Worm (Caenorhabditis elegans) whole organism, young adult: ENCODE data around the gene C44C10.3.

ENCODE experiments used
- B0019.2 ChIP-seq: fragments of 200-800 bp; sonication (Bioruptor generic); conservative IDR thresholded peaks from 2 replicates; pipeline ENCODE4 v1.3.6; 2022; ENCODE audit warnings: missing genetic modification reagents, missing genetic modification characterization, missing compliant biosample characterization
- B0035.1 ChIP-seq: sonication (generic microtip); optimal IDR thresholded peaks from 2 replicates; lab custom pipeline; 2016; ENCODE audit warnings: missing genetic modification characterization, mild to moderate bottlenecking, missing compliant biosample characterization, missing genotype, missing genetic modification reagents
- B0261.1 ChIP-seq: sonication (generic microtip); optimal IDR thresholded peaks from 2 replicates; lab custom pipeline; 2016; ENCODE audit warnings: mild to moderate bottlenecking, missing genetic modification characterization, moderate library complexity, missing compliant biosample characterization
- B0336.3 ChIP-seq: fragments of 200-800 bp; sonication (Bioruptor generic); IDR thresholded peaks from 2 replicates; pipeline ENCODE4 v1.3.6; 2022; ENCODE audit warnings: missing genetic modification characterization, missing compliant biosample characterization
- C17E4.6 ChIP-seq: fragments of 200-800 bp; sonication (Bioruptor generic); IDR thresholded peaks from 2 replicates; pipeline ENCODE4 v1.3.6; 2022; ENCODE audit warnings: missing genetic modification reagents, missing genetic modification characterization, missing compliant biosample characterization
- F33H1.4 ChIP-seq: fragments of 200-800 bp; sonication (Bioruptor generic); IDR thresholded peaks from 2 replicates; pipeline ENCODE4 v1.3.6; 2022; ENCODE audit warnings: missing genetic modification reagents, missing genetic modification characterization, missing compliant biosample characterization
- F39B2.1 ChIP-seq: fragments of 200-800 bp; sonication (Bioruptor generic); IDR thresholded peaks from 2 replicates; pipeline ENCODE4 v1.3.6; 2022; ENCODE audit warnings: missing genetic modification reagents, missing genetic modification characterization, missing compliant biosample characterization
- F52B5.7 ChIP-seq: sonication (generic microtip); optimal IDR thresholded peaks from 2 replicates; lab custom pipeline; 2016; ENCODE audit warnings: mild to moderate bottlenecking, missing genetic modification characterization, missing compliant biosample characterization
- F55B11.4 ChIP-seq: sonication (generic microtip); optimal IDR thresholded peaks from 2 replicates; lab custom pipeline; 2016; ENCODE audit warnings: missing compliant biosample characterization, missing genetic modification characterization, borderline replicate concordance; ENCODE audit not compliant: insufficient read depth
- Y53F4B.3 ChIP-seq: fragments of 200-800 bp; sonication (Bioruptor generic); IDR thresholded peaks from 2 replicates; pipeline ENCODE4 v1.3.6; 2022; ENCODE audit warnings: missing genetic modification reagents, missing genetic modification characterization, missing compliant biosample characterization
- Y79H2A.3 ChIP-seq: fragments of 200-800 bp; sonication (Bioruptor generic); conservative IDR thresholded peaks from 2 replicates; pipeline ENCODE4 v1.3.6; 2022; ENCODE audit warnings: missing genetic modification reagents, missing genetic modification characterization, missing compliant biosample characterization
- Y95B8A.8 ChIP-seq: fragments of 200-800 bp; sonication (Bioruptor generic); IDR thresholded peaks from 2 replicates; pipeline ENCODE4 v1.3.6; 2022; ENCODE audit warnings: missing genetic modification reagents, missing genetic modification characterization, missing compliant biosample characterization
- ZK185.1 ChIP-seq: sonication (generic microtip); optimal IDR thresholded peaks from 2 replicates; lab custom pipeline; 2016; ENCODE audit warnings: mild to moderate bottlenecking, missing genetic modification characterization, missing compliant biosample characterization; ENCODE audit not compliant: poor library complexity, severe bottlenecking
- aptf-2 ChIP-seq: fragments of 200-800 bp; sonication (Bioruptor generic); conservative IDR thresholded peaks from 2 replicates; pipeline ENCODE4 v1.3.6; 2022; ENCODE audit warnings: missing genetic modification reagents, missing genetic modification characterization, missing compliant biosample characterization
- attf-3 ChIP-seq: fragments of 200-800 bp; sonication (Bioruptor generic); conservative IDR thresholded peaks from 2 replicates; pipeline ENCODE4 v1.3.6; 2022; ENCODE audit warnings: missing genetic modification reagents, missing genetic modification characterization, missing compliant biosample characterization
- attf-5 ChIP-seq: fragments of 200-800 bp; sonication (Bioruptor generic); optimal IDR thresholded peaks from 2 replicates; lab custom pipeline; 2018; ENCODE audit warnings: mild to moderate bottlenecking, missing genetic modification characterization, missing compliant biosample characterization
- cebp-1 ChIP-seq, 2 experiments: fragments of 200-800 bp in 1 of 2; sonication (Bioruptor generic) in 1 of 2; sonication (generic microtip) in 1 of 2; IDR thresholded peaks in 1 of 2; optimal IDR thresholded peaks in 1 of 2; 2 replicates each; pipeline versions ENCODE4 v1.3.6 to Lab custom; 2017 to 2022; ENCODE audit warnings: missing compliant biosample characterization in 2 of 2, missing genetic modification characterization in 2 of 2, mild to moderate bottlenecking in 1 of 2, missing genetic modification reagents in 1 of 2, moderate library complexity in 1 of 2
- ceh-27 ChIP-seq: fragments of 200-800 bp; sonication (Bioruptor generic); optimal IDR thresholded peaks from 2 replicates; lab custom pipeline; 2018; ENCODE audit warnings: mild to moderate bottlenecking, missing genetic modification characterization, moderate library complexity, missing compliant biosample characterization
- ceh-40 ChIP-seq: fragments of 200-800 bp; sonication (Bioruptor generic); IDR thresholded peaks from 2 replicates; pipeline ENCODE4 v1.3.6; 2022; ENCODE audit warnings: missing genetic modification characterization, missing compliant biosample characterization
- ceh-58 ChIP-seq: fragments of 200-800 bp; sonication (Bioruptor generic); IDR thresholded peaks from 2 replicates; pipeline ENCODE4 v1.3.6; 2022; ENCODE audit warnings: missing genetic modification characterization, missing compliant biosample characterization
- ceh-79 ChIP-seq: sonication (generic microtip); optimal IDR thresholded peaks from 2 replicates; lab custom pipeline; 2017; ENCODE audit warnings: mild to moderate bottlenecking, missing genetic modification characterization, missing compliant biosample characterization
- ceh-91 ChIP-seq: fragments of 200-800 bp; sonication (Bioruptor generic); IDR thresholded peaks from 2 replicates; pipeline ENCODE4 v1.3.6; 2022; ENCODE audit warnings: missing genetic modification reagents, missing genetic modification characterization, missing compliant biosample characterization
- chd-7 ChIP-seq: sonication (generic microtip); optimal IDR thresholded peaks from 2 replicates; lab custom pipeline; 2016; ENCODE audit warnings: mild to moderate bottlenecking, missing genetic modification characterization, moderate library complexity, missing compliant biosample characterization
- efl-1 ChIP-seq: fragments of 150-350 bp; optimal IDR thresholded peaks from 2 replicates; lab custom pipeline; 2014; ENCODE audit warnings: missing biosample characterization, missing genetic modification reagents, missing genetic modification characterization
- ekl-4 ChIP-seq: fragments of 200-800 bp; sonication (Bioruptor generic); IDR thresholded peaks from 2 replicates; pipeline ENCODE4 v1.3.6; 2022; ENCODE audit warnings: missing genetic modification reagents, missing genetic modification characterization, missing compliant biosample characterization
- hlh-12 ChIP-seq: sonication (generic microtip); optimal IDR thresholded peaks from 2 replicates; lab custom pipeline; 2016; ENCODE audit warnings: missing genetic modification characterization, missing compliant biosample characterization
- hmg-1.2 ChIP-seq: fragments of 200-800 bp; sonication (Bioruptor generic); IDR thresholded peaks from 2 replicates; pipeline ENCODE4 v1.3.6; 2022; ENCODE audit warnings: missing genetic modification reagents, missing genetic modification characterization, missing compliant biosample characterization
- lin-40 ChIP-seq: sonication (generic microtip); optimal IDR thresholded peaks from 2 replicates; lab custom pipeline; 2016; ENCODE audit warnings: missing genetic modification characterization, mild to moderate bottlenecking, missing compliant biosample characterization, missing genotype, missing genetic modification reagents
- lin-54 ChIP-seq: fragments of 200-800 bp; sonication (Bioruptor generic); optimal IDR thresholded peaks from 2 replicates; lab custom pipeline; 2018; ENCODE audit warnings: mild to moderate bottlenecking, missing genetic modification characterization, missing compliant biosample characterization
- lir-1 ChIP-seq: fragments of 200-800 bp; sonication (Bioruptor generic); conservative IDR thresholded peaks from 2 replicates; pipeline ENCODE4 v1.3.6; 2022; ENCODE audit warnings: missing genetic modification reagents, missing genetic modification characterization, missing compliant biosample characterization
- lsl-1 ChIP-seq: fragments of 200-800 bp; sonication (Bioruptor generic); optimal IDR thresholded peaks from 2 replicates; lab custom pipeline; 2018; ENCODE audit warnings: mild to moderate bottlenecking, missing genetic modification characterization, moderate library complexity, missing compliant biosample characterization
- madf-10 ChIP-seq: sonication (generic microtip); optimal IDR thresholded peaks from 2 replicates; lab custom pipeline; 2016; ENCODE audit warnings: mild to moderate bottlenecking, missing genetic modification characterization, missing compliant biosample characterization
- madf-8 ChIP-seq: fragments of 200-800 bp; sonication (Bioruptor generic); conservative IDR thresholded peaks from 2 replicates; pipeline ENCODE4 v1.3.6; 2022; ENCODE audit warnings: missing genetic modification reagents, missing genetic modification characterization, missing compliant biosample characterization
- mxl-1 ChIP-seq: sonication (generic microtip); optimal IDR thresholded peaks from 2 replicates; lab custom pipeline; 2016; ENCODE audit warnings: missing genetic modification characterization, missing compliant biosample characterization
- nhr-80 ChIP-seq: sonication (generic microtip); optimal IDR thresholded peaks from 2 replicates; lab custom pipeline; 2016; ENCODE audit warnings: missing genetic modification characterization, missing compliant biosample characterization
- nhr-90 ChIP-seq: sonication (generic microtip); optimal IDR thresholded peaks from 2 replicates; lab custom pipeline; 2016; ENCODE audit warnings: missing genotype, mild to moderate bottlenecking, missing genetic modification characterization, missing compliant biosample characterization
- repo-1 ChIP-seq: sonication (generic microtip); optimal IDR thresholded peaks from 2 replicates; lab custom pipeline; 2017; ENCODE audit warnings: mild to moderate bottlenecking, missing genetic modification characterization, missing compliant biosample characterization
- tbp1 ChIP-seq: fragments of 200-800 bp; sonication (Bioruptor generic); optimal IDR thresholded peaks from 2 replicates; lab custom pipeline; 2018; ENCODE audit warnings: mild to moderate bottlenecking, missing genetic modification characterization, missing compliant biosample characterization
- unc-130 ChIP-seq: sonication (generic microtip); optimal IDR thresholded peaks from 2 replicates; lab custom pipeline; 2016; ENCODE audit warnings: missing genetic modification reagents, missing genetic modification characterization, missing compliant biosample characterization
- xnd-1 ChIP-seq: sonication (generic microtip); optimal IDR thresholded peaks from 2 replicates; lab custom pipeline; 2016; ENCODE audit warnings: missing genotype, missing genetic modification reagents, missing genetic modification characterization, missing compliant biosample characterization
- ztf-22 ChIP-seq: fragments of 200-800 bp; sonication (Bioruptor generic); optimal IDR thresholded peaks from 2 replicates; lab custom pipeline; 2018; ENCODE audit warnings: mild to moderate bottlenecking, missing genetic modification characterization, moderate library complexity, missing compliant biosample characterization
- ztf-3 ChIP-seq: fragments of 200-800 bp; sonication (Bioruptor generic); optimal IDR thresholded peaks from 2 replicates; lab custom pipeline; 2018; ENCODE audit warnings: mild to moderate bottlenecking, missing genetic modification characterization, missing compliant biosample characterization

Gene C44C10.3

ce11 chrX:11690014-11690591 is 12.2 kb upstream of the C44C10.3 start, which contains the start of the genes C44C10.10 and C44C10.5:
C44C10.10 (plus strand) TSS chrX:11690314.
C44C10.5 (plus strand) TSS chrX:11690541.
- TF ChIP-seq cebp-1 (GFP tag; IDR thresholded peaks at IDR 0.05; lab: Robert Waterston, UW) (no peak), cebp-1 (tag; optimal IDR thresholded peaks at IDR 0.05; lab: Kevin White, UChicago) (no peak), lsl-1 (GFP tag; lab: Kevin White, UChicago) (no peak), aptf-2 (GFP tag; lab: Robert Waterston, UW) (no peak), mxl-1 (no peak), B0035.1 (tag; lab: Kevin White, UChicago) (no peak), nhr-90 (tag; lab: Kevin White, UChicago) (no peak), lir-1 (GFP tag; lab: Robert Waterston, UW) (no peak), B0336.3 (GFP tag; lab: Robert Waterston, UW) (no peak)

DNA sequence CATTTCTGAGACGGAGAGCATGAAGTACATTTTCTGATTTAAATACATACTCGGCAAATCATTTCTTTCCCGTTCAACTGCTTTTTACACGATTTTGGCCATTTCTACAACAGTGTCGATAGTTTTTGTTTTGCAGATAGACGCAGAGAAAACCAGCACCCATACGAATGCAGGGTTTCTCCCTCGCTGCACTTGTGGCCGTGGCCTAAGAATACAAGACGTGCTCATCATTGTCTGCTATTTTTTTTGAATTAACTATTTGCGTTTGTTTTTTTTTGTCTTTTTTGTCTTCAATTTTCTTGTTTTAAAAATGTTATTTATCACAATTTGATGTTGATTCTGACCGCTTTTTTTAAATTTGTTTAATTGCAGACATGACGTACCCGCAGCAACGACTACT is 9.2 kb upstream of the C44C10.3 start, which contains the start of gene smcl-1:
Gene smcl-1 (plus strand): TSS at position 373 of the 400 bp plus-strand sequence.
- no peak for TF ChIP-seq B0019.2 (GFP tag; lab: Robert Waterston, UW)
- no peak for TF ChIP-seq madf-10 (tag; lab: Kevin White, UChicago)
- no peak for TF ChIP-seq ceh-58 (GFP tag; lab: Robert Waterston, UW)
- TF ChIP-seq ztf-3 (GFP tag; lab: Kevin White, UChicago), result no peak
- TF ChIP-seq ekl-4 (GFP tag; lab: Robert Waterston, UW), result no peak
- TF ChIP-seq lin-40 (tag; lab: Kevin White, UChicago), result no peak
- TF ChIP-seq C17E4.6 (GFP tag; lab: Robert Waterston, UW), result no peak
- no peak for TF ChIP-seq unc-130 (GFP tag; lab: Kevin White, UChicago)
- TF ChIP-seq Y95B8A.8 (GFP tag; lab: Robert Waterston, UW), result no peak
- TF ChIP-seq F55B11.4 (tag; lab: Kevin White, UChicago), result no peak
- no peak for TF ChIP-seq ceh-79 (tag; lab: Kevin White, UChicago)
- no peak for TF ChIP-seq Y53F4B.3
- no peak for TF ChIP-seq F33H1.4 (GFP tag; lab: Robert Waterston, UW)
- TF ChIP-seq Y79H2A.3 (GFP tag; lab: Robert Waterston, UW), result no peak
- TF ChIP-seq repo-1 (tag; lab: Kevin White, UChicago), result no peak
- no peak for TF ChIP-seq F52B5.7 (tag; lab: Kevin White, UChicago)
- TF ChIP-seq attf-3 (GFP tag; lab: Robert Waterston, UW), result no peak
- TF ChIP-seq efl-1 (GFP tag; lab: Kevin White, UChicago), result no peak
- no peak for TF ChIP-seq ceh-91 (GFP tag; lab: Robert Waterston, UW)
- no peak for TF ChIP-seq lin-54 (GFP tag; lab: Kevin White, UChicago)
- no peak for TF ChIP-seq B0261.1 (tag; lab: Kevin White, UChicago)
- no peak for TF ChIP-seq F39B2.1 (GFP tag; lab: Robert Waterston, UW)
- no peak for TF ChIP-seq madf-8 (GFP tag; lab: Robert Waterston, UW)
- TF ChIP-seq ZK185.1 (tag; lab: Kevin White, UChicago), result peak; percentile 55
- TF ChIP-seq chd-7 (tag; lab: Kevin White, UChicago), result no peak
- no peak for TF ChIP-seq xnd-1 (tag; lab: Kevin White, UChicago)
- no peak for TF ChIP-seq ztf-22 (GFP tag; lab: Kevin White, UChicago)
- TF ChIP-seq tbp1 (GFP tag; lab: Kevin White, UChicago), result no peak
- peak; percentile 3 for TF ChIP-seq ceh-27 (GFP tag; lab: Kevin White, UChicago)
- TF ChIP-seq nhr-80, result peak; percentile 51
- no peak for TF ChIP-seq ceh-40
- TF ChIP-seq hmg-1.2 (GFP tag; lab: Robert Waterston, UW), result no peak
- TF ChIP-seq hlh-12, result no peak
- TF ChIP-seq attf-5 (GFP tag; lab: Kevin White, UChicago), result peak; percentile 40
- TF ChIP-seq cebp-1 (GFP tag; IDR thresholded peaks at IDR 0.05; lab: Robert Waterston, UW), result no peak
- no peak for TF ChIP-seq cebp-1 (tag; optimal IDR thresholded peaks at IDR 0.05; lab: Kevin White, UChicago)
